Fruit fly (Drosophila melanogaster) whole organism, embryonic: ENCODE results near the gene Notum.

ENCODE experiments used
- Abd-B ChIP-seq: fragments of 200-800 bp; sonication (Bioruptor generic); optimal IDR thresholded peaks from 2 replicates; lab custom pipeline; 2018; ENCODE audit warnings: missing biosample characterization, mild to moderate bottlenecking, missing genetic modification characterization, moderate library complexity
- Aef1 ChIP-seq: fragments of 200-800 bp; sonication (Bioruptor generic); IDR thresholded peaks from 3 replicates; pipeline ENCODE4 v1.3.6; 2022; ENCODE audit warnings: missing biosample characterization, missing genetic modification characterization
- CG10209 ChIP-seq: fragments of 200-800 bp; sonication (Bioruptor generic); optimal IDR thresholded peaks from 3 replicates; lab custom pipeline; 2017; ENCODE audit warnings: missing biosample characterization, mild to moderate bottlenecking, missing genetic modification characterization, missing genetic modification reagents
- CG10267 ChIP-seq: fragments of 200-800 bp; sonication (Bioruptor generic); optimal IDR thresholded peaks from 2 replicates; lab custom pipeline; 2018; ENCODE audit warnings: missing biosample characterization, mild to moderate bottlenecking, missing genetic modification characterization, moderate library complexity
- CG11695 ChIP-seq: fragments of 200-800 bp; sonication (Bioruptor generic); IDR thresholded peaks from 3 replicates; pipeline ENCODE4 v1.3.6; 2022; ENCODE audit warnings: missing biosample characterization, missing genetic modification characterization
- CG12071 ChIP-seq: fragments of 200-800 bp; sonication (Bioruptor generic); optimal IDR thresholded peaks from 3 replicates; lab custom pipeline; 2018; ENCODE audit warnings: missing biosample characterization, mild to moderate bottlenecking, missing genetic modification characterization
- CG12155 ChIP-seq: fragments of 200-800 bp; sonication (Bioruptor generic); optimal IDR thresholded peaks from 3 replicates; lab custom pipeline; 2016; ENCODE audit warnings: missing biosample characterization, missing genetic modification characterization
- CG13123 ChIP-seq: fragments of 200-800 bp; sonication (Bioruptor generic); optimal IDR thresholded peaks from 2 replicates; lab custom pipeline; 2016; ENCODE audit warnings: missing biosample characterization, missing genetic modification characterization
- CG14050 ChIP-seq: fragments of 200-800 bp; sonication (Bioruptor generic); IDR thresholded peaks from 3 replicates; pipeline ENCODE4 v1.3.6; 2022; ENCODE audit warnings: missing biosample characterization, missing genetic modification characterization
- CG15011 ChIP-seq: fragments of 200-800 bp; sonication (Bioruptor generic); optimal IDR thresholded peaks from 3 replicates; lab custom pipeline; 2018; ENCODE audit warnings: missing biosample characterization, mild to moderate bottlenecking, missing genetic modification characterization
- CG17361 ChIP-seq: fragments of 200-800 bp; sonication (Bioruptor generic); IDR thresholded peaks from 3 replicates; pipeline ENCODE4 v1.3.6; 2022; ENCODE audit warnings: missing biosample characterization, missing genetic modification characterization
- CG18476 ChIP-seq: fragments of 200-800 bp; sonication (Bioruptor generic); optimal IDR thresholded peaks from 2 replicates; lab custom pipeline; 2016; ENCODE audit warnings: missing biosample characterization, mild to moderate bottlenecking, missing genetic modification characterization
- CG18619 ChIP-seq: fragments of 200-800 bp; sonication (Bioruptor generic); optimal IDR thresholded peaks from 3 replicates; lab custom pipeline; 2017; ENCODE audit warnings: missing biosample characterization, mild to moderate bottlenecking, missing genetic modification characterization
- CG2875 ChIP-seq: fragments of 200-800 bp; sonication (Bioruptor generic); optimal IDR thresholded peaks from 2 replicates; lab custom pipeline; 2017; ENCODE audit warnings: missing biosample characterization, mild to moderate bottlenecking, missing genetic modification characterization, missing genetic modification reagents
- CG31224 ChIP-seq: fragments of 200-800 bp; sonication (Bioruptor generic); IDR thresholded peaks from 2 replicates; pipeline ENCODE4 v1.3.6; 2022; ENCODE audit warnings: missing biosample characterization, missing genetic modification characterization
- CG31441 ChIP-seq: fragments of 200-800 bp; sonication (Bioruptor generic); IDR thresholded peaks from 2 replicates; pipeline ENCODE4 v1.3.6; 2022; ENCODE audit warnings: missing biosample characterization, missing genetic modification characterization
- CG32772 ChIP-seq: fragments of 200-800 bp; sonication (Bioruptor generic); IDR thresholded peaks from 2 replicates; pipeline ENCODE4 v1.3.6; 2022; ENCODE audit warnings: missing biosample characterization, missing genetic modification characterization
- CG3407 ChIP-seq: fragments of 200-800 bp; sonication (Bioruptor generic); optimal IDR thresholded peaks from 2 replicates; lab custom pipeline; 2018; ENCODE audit warnings: missing biosample characterization, mild to moderate bottlenecking, missing genetic modification characterization
- CG5245 ChIP-seq: fragments of 200-800 bp; sonication (Bioruptor generic); optimal IDR thresholded peaks from 3 replicates; lab custom pipeline; 2016; ENCODE audit warnings: missing biosample characterization, missing genetic modification characterization
- CG7745 ChIP-seq: fragments of 200-800 bp; sonication (Bioruptor generic); optimal IDR thresholded peaks from 2 replicates; lab custom pipeline; 2018; ENCODE audit warnings: missing biosample characterization, mild to moderate bottlenecking, missing genetic modification characterization, moderate library complexity
- CG8388 ChIP-seq: fragments of 200-800 bp; sonication (Bioruptor generic); optimal IDR thresholded peaks from 2 replicates; lab custom pipeline; 2019; ENCODE audit warnings: missing biosample characterization, mild to moderate bottlenecking, missing genetic modification characterization, moderate library complexity
- CG9797 ChIP-seq: fragments of 200-800 bp; sonication (Bioruptor generic); optimal IDR thresholded peaks from 3 replicates; lab custom pipeline; 2018; ENCODE audit warnings: missing biosample characterization, mild to moderate bottlenecking, missing genetic modification characterization
- Dll ChIP-seq: fragments of 200-800 bp; sonication (Bioruptor generic); IDR thresholded peaks from 4 replicates; pipeline ENCODE4 v1.3.6; 2022; ENCODE audit warnings: missing biosample characterization, missing genetic modification characterization; ENCODE audit not compliant: partially characterized antibody
- Drgx ChIP-seq: fragments of 200-800 bp; sonication (Bioruptor generic); IDR thresholded peaks from 2 replicates; pipeline ENCODE4 v1.3.6; 2022; ENCODE audit warnings: missing biosample characterization, missing genetic modification characterization
- Gsc ChIP-seq: fragments of 200-800 bp; sonication (Bioruptor generic); IDR thresholded peaks from 2 replicates; pipeline ENCODE4 v1.3.6; 2022; ENCODE audit warnings: missing biosample characterization, missing genetic modification characterization
- H15 ChIP-seq: fragments of 200-800 bp; sonication (Bioruptor generic); IDR thresholded peaks from 3 replicates; pipeline ENCODE4 v1.3.6; 2022; ENCODE audit warnings: missing biosample characterization, missing genetic modification characterization
- Hr78 ChIP-seq, 2 experiments: fragments of 200-800 bp in 1 of 2; fragments of >200 bp in 1 of 2; sonication (Bioruptor generic) in 1 of 2; optimal IDR thresholded peaks; 2 replicates each; lab custom pipeline; 2017 to 2019; ENCODE audit warnings: missing biosample characterization in 2 of 2, missing genetic modification characterization in 2 of 2, mild to moderate bottlenecking in 1 of 2, moderate library complexity in 1 of 2
- Jarid2 ChIP-seq: fragments of 200-800 bp; sonication (Bioruptor generic); optimal IDR thresholded peaks from 3 replicates; lab custom pipeline; 2017; ENCODE audit warnings: mild to moderate bottlenecking, missing biosample characterization, missing genetic modification reagents, missing genetic modification characterization
- Myb ChIP-seq: fragments of 200-800 bp; sonication (Bioruptor generic); optimal IDR thresholded peaks from 2 replicates; lab custom pipeline; 2016; ENCODE audit warnings: missing biosample characterization, missing genetic modification characterization
- Nf-YC ChIP-seq: fragments of 200-800 bp; optimal IDR thresholded peaks from 3 replicates; lab custom pipeline; 2019; ENCODE audit warnings: missing biosample characterization, mild to moderate bottlenecking, missing genetic modification characterization, moderate library complexity
- Optix ChIP-seq: fragments of 200-800 bp; sonication (Bioruptor generic); IDR thresholded peaks from 3 replicates; pipeline ENCODE4 v1.3.6; 2022; ENCODE audit warnings: missing biosample characterization, missing genetic modification characterization
- Sin3A ChIP-seq: fragments of >200 bp; optimal IDR thresholded peaks from 2 replicates; lab custom pipeline; 2018
- Sox102F ChIP-seq: fragments of 200-800 bp; sonication (Bioruptor generic); optimal IDR thresholded peaks from 2 replicates; lab custom pipeline; 2018; ENCODE audit warnings: missing biosample characterization, mild to moderate bottlenecking, missing genetic modification characterization, moderate library complexity
- btn ChIP-seq: fragments of 200-800 bp; sonication (Bioruptor generic); optimal IDR thresholded peaks from 2 replicates; lab custom pipeline; 2016; ENCODE audit warnings: missing biosample characterization, missing genetic modification characterization
- cad ChIP-seq: fragments of >200 bp; optimal IDR thresholded peaks from 2 replicates; lab custom pipeline; 2017; ENCODE audit warnings: missing biosample characterization, missing genetic modification characterization
- ci ChIP-seq: fragments of 200-800 bp; sonication (Bioruptor generic); IDR thresholded peaks from 3 replicates; pipeline ENCODE4 v1.3.6; 2022; ENCODE audit warnings: missing biosample characterization, missing genetic modification characterization
- ems ChIP-seq: fragments of 200-800 bp; sonication (Bioruptor generic); optimal IDR thresholded peaks from 3 replicates; lab custom pipeline; 2016; ENCODE audit warnings: missing biosample characterization, missing genetic modification characterization
- fd3F ChIP-seq: fragments of 200-800 bp; sonication (Bioruptor generic); optimal IDR thresholded peaks from 2 replicates; lab custom pipeline; 2018; ENCODE audit warnings: missing biosample characterization, mild to moderate bottlenecking, missing genetic modification characterization, moderate library complexity
- gfzf ChIP-seq: fragments of 200-800 bp; sonication (Bioruptor generic); optimal IDR thresholded peaks from 2 replicates; lab custom pipeline; 2016; ENCODE audit warnings: missing biosample characterization, mild to moderate bottlenecking, missing genetic modification characterization, moderate library complexity
- lab ChIP-seq: fragments of 200-800 bp; sonication (Bioruptor generic); optimal IDR thresholded peaks from 3 replicates; lab custom pipeline; 2017; ENCODE audit warnings: missing biosample characterization, missing genetic modification characterization, mild to moderate bottlenecking, moderate library complexity, missing genetic modification reagents
- lilli ChIP-seq: fragments of 200-800 bp; sonication (Bioruptor generic); optimal IDR thresholded peaks from 3 replicates; lab custom pipeline; 2016; ENCODE audit warnings: missing biosample characterization, missing genetic modification characterization
- mld ChIP-seq: fragments of 200-800 bp; sonication (Bioruptor generic); IDR thresholded peaks from 3 replicates; pipeline ENCODE4 v1.3.6; 2022; ENCODE audit warnings: missing biosample characterization, missing genetic modification characterization; ENCODE audit not compliant: partially characterized antibody
- nerfin-1 ChIP-seq: fragments of 200-800 bp; sonication (Bioruptor generic); optimal IDR thresholded peaks from 3 replicates; lab custom pipeline; 2019; ENCODE audit warnings: missing biosample characterization, mild to moderate bottlenecking, missing genetic modification characterization, moderate library complexity
- p53 ChIP-seq: fragments of 200-800 bp; sonication (Bioruptor generic); optimal IDR thresholded peaks from 2 replicates; lab custom pipeline; 2016; ENCODE audit warnings: missing biosample characterization, missing genetic modification characterization
- pb ChIP-seq: fragments of 200-800 bp; sonication (Bioruptor generic); optimal IDR thresholded peaks from 3 replicates; lab custom pipeline; 2016; ENCODE audit warnings: missing biosample characterization, missing genetic modification characterization
- pum ChIP-seq: fragments of 200-800 bp; sonication (Bioruptor generic); optimal IDR thresholded peaks from 2 replicates; lab custom pipeline; 2016; ENCODE audit warnings: missing biosample characterization, missing genetic modification characterization
- scrt ChIP-seq: fragments of 200-800 bp; sonication (Bioruptor generic); optimal IDR thresholded peaks from 2 replicates; lab custom pipeline; 2018; ENCODE audit warnings: missing biosample characterization, mild to moderate bottlenecking, missing genetic modification characterization, moderate library complexity
- sna ChIP-seq: fragments of 200-800 bp; sonication (Bioruptor generic); IDR thresholded peaks from 2 replicates; pipeline ENCODE4 v1.3.6; 2022; ENCODE audit warnings: missing biosample characterization, missing genetic modification characterization; ENCODE audit not compliant: partially characterized antibody
- ssp ChIP-seq: fragments of 200-800 bp; sonication (Bioruptor generic); IDR thresholded peaks from 2 replicates; pipeline ENCODE4 v1.3.6; 2022; ENCODE audit warnings: missing biosample characterization, missing genetic modification characterization
- sug ChIP-seq: fragments of 200-800 bp; optimal IDR thresholded peaks from 2 replicates; lab custom pipeline; 2019; ENCODE audit warnings: missing biosample characterization, mild to moderate bottlenecking, missing genetic modification characterization, moderate library complexity
- unc-4 ChIP-seq: fragments of 200-800 bp; sonication (Bioruptor generic); IDR thresholded peaks from 2 replicates; pipeline ENCODE4 v1.3.6; 2022; ENCODE audit warnings: missing biosample characterization, missing genetic modification characterization; ENCODE audit not compliant: partially characterized antibody

Gene Notum

DNA sequence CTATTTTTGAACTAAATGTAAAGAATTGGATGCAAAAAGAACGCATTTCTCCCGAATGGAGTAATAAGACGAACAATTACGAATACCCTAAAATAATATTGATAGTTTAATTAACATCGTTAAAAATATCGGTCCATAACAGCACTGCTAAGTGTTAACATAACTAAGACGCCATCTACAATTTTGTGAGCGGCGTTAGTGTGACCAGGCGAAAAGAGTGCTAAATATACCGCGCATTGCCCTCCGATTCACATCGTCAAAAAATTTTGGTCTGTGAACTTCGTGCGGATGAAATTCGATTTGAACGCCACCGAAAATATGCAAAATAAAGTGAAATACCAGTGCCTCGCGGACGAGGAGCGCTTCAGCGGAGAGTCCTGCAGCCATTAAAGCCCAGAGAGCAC, 28.4 kb downstream of the Notum start, which contains the start of gene Mbs (continued):
- TF ChIP-seq p53 (no peak), Nf-YC (peak; percentile 31), CG31224 (GFP tag; lab: Robert Waterston, UW) (no peak), Myb (GFP tag; lab: Kevin White, UChicago) (no peak), unc-4 (GFP tag; lab: Robert Waterston, UW) (peak; percentile 64), CG11695 (no peak), Optix (GFP tag; lab: Robert Waterston, UW) (no peak), CG8388 (GFP tag; lab: Kevin White, UChicago) (no peak), lilli (peak; percentile 22), sna (GFP tag; lab: Robert Waterston, UW) (no peak; the same call in 1 of the 2 replicates), Dll (GFP tag; lab: Robert Waterston, UW) (peak; percentile 10; the same call in 3 of the 4 replicates), CG9797 (GFP tag; lab: Kevin White, UChicago) (peak; percentile 85), fd3F (GFP tag; lab: Kevin White, UChicago) (no peak), Gsc (GFP tag; lab: Robert Waterston, UW) (no peak), pb (no peak), CG32772 (GFP tag; lab: Robert Waterston, UW) (no peak), H15 (GFP tag; lab: Robert Waterston, UW) (no peak), Abd-B (GFP tag; lab: Kevin White, UChicago) (no peak), CG12071 (GFP tag; lab: Kevin White, UChicago) (peak; percentile 6), cad (no peak), CG14050 (no peak), mld (peak; percentile 65; the same call in 1 of the 3 replicates), Aef1 (GFP tag; lab: Robert Waterston, UW) (no peak), CG18476 (GFP tag; lab: Kevin White, UChicago) (no peak), CG15011 (GFP tag; lab: Kevin White, UChicago) (no peak), CG10209 (GFP tag; lab: Kevin White, UChicago) (no peak), sug (peak; percentile 18), lab (GFP tag; lab: Kevin White, UChicago) (peak; percentile 39), CG5245 (GFP tag; lab: Kevin White, UChicago) (no peak), CG31441 (GFP tag; lab: Robert Waterston, UW) (no peak; the same call in 1 of the 2 replicates), CG18619 (GFP tag; lab: Kevin White, UChicago) (peak; percentile 23), ems (GFP tag; lab: Kevin White, UChicago) (no peak), Drgx (GFP tag; lab: Robert Waterston, UW) (no peak), gfzf (GFP tag; lab: Kevin White, UChicago) (peak; percentile 86), Jarid2 (GFP tag; lab: Kevin White, UChicago) (peak; percentile 51), CG12155 (GFP tag; lab: Kevin White, UChicago) (no peak), CG3407 (no peak), btn (no peak), Sin3A (peak; percentile 27), CG17361 (GFP tag; lab: Robert Waterston, UW) (no peak), CG7745 (tag; lab: Kevin White, UChicago) (peak; percentile 69), CG10267 (tag; lab: Kevin White, UChicago) (peak; percentile 9), nerfin-1 (tag; lab: Kevin White, UChicago) (no peak), CG2875 (GFP tag; lab: Kevin White, UChicago) (no peak), pum (GFP tag; lab: Kevin White, UChicago) (no peak), ci (GFP tag; lab: Robert Waterston, UW) (peak; percentile 62; the same call in 2 of the 3 replicates), CG13123 (GFP tag; lab: Kevin White, UChicago) (no peak), Sox102F (GFP tag; lab: Kevin White, UChicago) (no peak), scrt (no peak), ssp (GFP tag; lab: Robert Waterston, UW) (no peak), Hr78 (GFP tag; optimal IDR thresholded peaks at IDR 0.05; lab: Kevin White, UChicago) (no peak)
